Worm (Caenorhabditis elegans): ENCODE data around the gene brap-2.

- no peak for TF ChIP-seq mml-1 (tag; optimal IDR thresholded peaks at IDR 0.05)
- TF ChIP-seq nhr-12 (tag; optimal IDR thresholded peaks at IDR 0.05), result no peak
- TF ChIP-seq nhr-43 (tag; optimal IDR thresholded peaks at IDR 0.05; ENCODE audit: poor library complexity, severe bottlenecking), result no peak
- no peak for TF ChIP-seq nhr-77 (tag; optimal IDR thresholded peaks at IDR 0.05)
- no peak for TF ChIP-seq tbx-2 (tag; optimal IDR thresholded peaks at IDR 0.05)
- no peak for TF ChIP-seq fos-1 (tag; optimal IDR thresholded peaks at IDR 0.05)
- TF ChIP-seq nfya-1 (tag; optimal IDR thresholded peaks at IDR 0.05; ENCODE audit: insufficient read depth), result no peak
- no peak for TF ChIP-seq pha-4 (tag; optimal IDR thresholded peaks at IDR 0.05)
- no peak for TF ChIP-seq nhr-11 (tag; optimal IDR thresholded peaks at IDR 0.05)
- TF ChIP-seq egl-5 (tag; optimal IDR thresholded peaks at IDR 0.05), result no peak
- no peak for TF ChIP-seq ama-1 (optimal IDR thresholded peaks at IDR 0.05)
- TF ChIP-seq unc-39 (tag; optimal IDR thresholded peaks at IDR 0.05), result no peak
Observed at ce11 chrII:5341573-5341972, 51.4 kb downstream of the brap-2 start.

Data from whole organism, L3 larva.